Worm (Caenorhabditis elegans) whole organism, mixed stage, embryonic: Measurements from ENCODE around the gene tag-273.

Source experiments
- elt-3 ChIP-seq: fragments of 150-350 bp; optimal IDR thresholded peaks from 2 replicates; lab custom pipeline; 2014; ENCODE audit warnings: missing biosample characterization, missing genetic modification characterization
- lsy-2 ChIP-seq: fragments of 150-350 bp; optimal IDR thresholded peaks from 2 replicates; lab custom pipeline; 2014; ENCODE audit warnings: missing biosample characterization, missing genetic modification characterization
- nhr-12 ChIP-seq: fragments of 150-350 bp; optimal IDR thresholded peaks from 2 replicates; lab custom pipeline; 2014; ENCODE audit warnings: missing biosample characterization, missing genetic modification characterization
- snpc-4 ChIP-seq: fragments of 150-350 bp; optimal IDR thresholded peaks from 2 replicates; lab custom pipeline; 2014; ENCODE audit warnings: missing biosample characterization, missing genetic modification characterization
- ztf-11 ChIP-seq: fragments of 150-350 bp; optimal IDR thresholded peaks from 2 replicates; lab custom pipeline; 2014; ENCODE audit warnings: missing biosample characterization, missing genetic modification characterization

ce11 chrIV:14445191-14445795 is 59.7 kb downstream of the tag-273 start:
- TF ChIP-seq elt-3 (tag; lab: Kevin White, UChicago) (no peak), lsy-2 (tag; lab: Kevin White, UChicago) (no peak), ztf-11 (tag; lab: Kevin White, UChicago) (no peak), nhr-12 (no peak), snpc-4 (tag; lab: Kevin White, UChicago) (no peak)
